Worm (Caenorhabditis elegans) whole organism, L3 larva: ENCODE measurements around the gene C29E4.15.

Experiments
- R02D3.7 ChIP-seq: fragments of 150-350 bp; optimal IDR thresholded peaks from 2 replicates; lab custom pipeline; 2014; ENCODE audit warnings: missing biosample characterization, missing genetic modification characterization
- ZK546.5 ChIP-seq: sonication (generic microtip); optimal IDR thresholded peaks from 2 replicates; lab custom pipeline; 2017; ENCODE audit warnings: missing biosample characterization, missing genetic modification characterization
- aly-2 ChIP-seq: fragments of 150-350 bp; optimal IDR thresholded peaks from 2 replicates; lab custom pipeline; 2014; ENCODE audit warnings: missing biosample characterization, missing genetic modification characterization
- ama-1 ChIP-seq: fragments of 150-350 bp; optimal IDR thresholded peaks from 2 replicates; lab custom pipeline; 2018
- ceh-16 ChIP-seq: sonication (generic microtip); optimal IDR thresholded peaks from 2 replicates; lab custom pipeline; 2017; ENCODE audit warnings: missing biosample characterization, missing genetic modification characterization
- ceh-28 ChIP-seq: fragments of 150-350 bp; optimal IDR thresholded peaks from 2 replicates; lab custom pipeline; 2014; ENCODE audit warnings: missing biosample characterization, missing genetic modification reagents, missing genetic modification characterization
- ceh-82 ChIP-seq: fragments of 150-350 bp; optimal IDR thresholded peaks from 2 replicates; lab custom pipeline; 2014; ENCODE audit warnings: missing biosample characterization, missing genetic modification characterization
- ceh-9 ChIP-seq: sonication (generic microtip); optimal IDR thresholded peaks from 2 replicates; lab custom pipeline; 2018; ENCODE audit warnings: missing biosample characterization, missing genetic modification characterization
- daf-12 ChIP-seq: fragments of 150-350 bp; optimal IDR thresholded peaks from 2 replicates; lab custom pipeline; 2014; ENCODE audit warnings: missing biosample characterization, missing genetic modification reagents, missing genetic modification characterization
- egl-27 ChIP-seq: sonication (generic microtip); optimal IDR thresholded peaks from 4 replicates; lab custom pipeline; 2017; ENCODE audit warnings: missing biosample characterization, missing genetic modification reagents, missing genetic modification characterization
- egl-5 ChIP-seq: fragments of 150-350 bp; optimal IDR thresholded peaks from 2 replicates; lab custom pipeline; 2017; ENCODE audit warnings: missing biosample characterization, missing genetic modification reagents, missing genetic modification characterization, inconsistent platforms
- elt-1 ChIP-seq: fragments of 150-350 bp; optimal IDR thresholded peaks from 2 replicates; lab custom pipeline; 2014; ENCODE audit warnings: missing biosample characterization, missing genetic modification characterization
- elt-2 ChIP-seq: sonication (generic microtip); optimal IDR thresholded peaks from 2 replicates; lab custom pipeline; 2016; ENCODE audit warnings: missing genetic modification reagents, mild to moderate bottlenecking, missing genetic modification characterization, missing compliant biosample characterization
- elt-3 ChIP-seq, 3 experiments: fragments of 150-350 bp in 1 of 3; sonication (generic microtip) in 2 of 3; optimal IDR thresholded peaks; 2 replicates in 2 of 3; 4 replicates in 1 of 3; lab custom pipeline; 2014 to 2017; ENCODE audit warnings: missing biosample characterization in 3 of 3, missing genetic modification characterization in 3 of 3
- eor-1 ChIP-seq, 2 experiments: fragments of 150-350 bp; optimal IDR thresholded peaks; 2 replicates each; lab custom pipeline; 2014 to 2018; ENCODE audit warnings: missing biosample characterization in 2 of 2, missing genetic modification characterization in 2 of 2
- fkh-10 ChIP-seq: sonication (generic microtip); optimal IDR thresholded peaks from 2 replicates; lab custom pipeline; 2017; ENCODE audit warnings: missing biosample characterization, missing genetic modification reagents, missing genetic modification characterization
- fkh-2 ChIP-seq: fragments of 150-350 bp; optimal IDR thresholded peaks from 2 replicates; lab custom pipeline; 2014; ENCODE audit warnings: missing biosample characterization, missing genetic modification reagents, missing genetic modification characterization
- fos-1 ChIP-seq: fragments of 150-350 bp; optimal IDR thresholded peaks from 2 replicates; lab custom pipeline; 2014; ENCODE audit warnings: missing biosample characterization, missing genetic modification characterization
- hmg-11 ChIP-seq: sonication (generic microtip); optimal IDR thresholded peaks from 2 replicates; lab custom pipeline; 2016; ENCODE audit warnings: missing genetic modification characterization, missing compliant biosample characterization
- jun-1 ChIP-seq: fragments of 150-350 bp; optimal IDR thresholded peaks from 2 replicates; lab custom pipeline; 2014; ENCODE audit warnings: missing biosample characterization, missing genetic modification reagents, missing genetic modification characterization
- lin-15B ChIP-seq: fragments of 150-350 bp; optimal IDR thresholded peaks from 2 replicates; lab custom pipeline; 2014; ENCODE audit warnings: missing biosample characterization, missing genetic modification characterization
- lin-39 ChIP-seq: fragments of 150-350 bp; optimal IDR thresholded peaks from 2 replicates; lab custom pipeline; 2018; ENCODE audit warnings: missing biosample characterization, missing genetic modification reagents, missing genetic modification characterization
- lsy-12 ChIP-seq: sonication (generic microtip); optimal IDR thresholded peaks from 2 replicates; lab custom pipeline; 2016; ENCODE audit warnings: mild to moderate bottlenecking, missing genetic modification characterization, missing compliant biosample characterization
- mdl-1 ChIP-seq: fragments of 150-350 bp; optimal IDR thresholded peaks from 2 replicates; lab custom pipeline; 2014; ENCODE audit warnings: missing biosample characterization, missing genetic modification characterization
- mml-1 ChIP-seq: fragments of 150-350 bp; sonication (generic microtip); optimal IDR thresholded peaks from 3 replicates; lab custom pipeline; 2014; ENCODE audit warnings: missing biosample characterization, missing genetic modification characterization
- nfya-1 ChIP-seq: sonication (generic microtip); optimal IDR thresholded peaks from 2 replicates; lab custom pipeline; 2017; ENCODE audit warnings: missing genetic modification characterization, mild to moderate bottlenecking, missing compliant biosample characterization, antibody characterized with exemption, moderate library complexity; ENCODE audit not compliant: insufficient read depth
- nhr-11 ChIP-seq: fragments of 150-350 bp; optimal IDR thresholded peaks from 2 replicates; lab custom pipeline; 2014; ENCODE audit warnings: missing biosample characterization, missing genetic modification characterization
- nhr-12 ChIP-seq: fragments of 150-350 bp; optimal IDR thresholded peaks from 2 replicates; lab custom pipeline; 2014; ENCODE audit warnings: missing biosample characterization, missing genetic modification characterization
- nhr-23 ChIP-seq: fragments of 150-350 bp; optimal IDR thresholded peaks from 2 replicates; lab custom pipeline; 2014; ENCODE audit warnings: missing biosample characterization, missing genetic modification reagents, missing genetic modification characterization
- nhr-237 ChIP-seq: fragments of 150-350 bp; optimal IDR thresholded peaks from 2 replicates; lab custom pipeline; 2014; ENCODE audit warnings: missing biosample characterization, missing genetic modification characterization
- nhr-25 ChIP-seq: sonication (generic microtip); optimal IDR thresholded peaks from 2 replicates; lab custom pipeline; 2017; ENCODE audit warnings: missing biosample characterization, missing genetic modification characterization
- nhr-28 ChIP-seq: fragments of 150-350 bp; optimal IDR thresholded peaks from 2 replicates; lab custom pipeline; 2014; ENCODE audit warnings: missing biosample characterization, missing genetic modification characterization
- nhr-43 ChIP-seq: sonication (generic microtip); optimal IDR thresholded peaks from 2 replicates; lab custom pipeline; 2016; ENCODE audit warnings: mild to moderate bottlenecking, missing genetic modification characterization, missing compliant biosample characterization; ENCODE audit not compliant: poor library complexity, severe bottlenecking
- nhr-67 ChIP-seq: fragments of 150-350 bp; optimal IDR thresholded peaks from 2 replicates; lab custom pipeline; 2014; ENCODE audit warnings: missing biosample characterization, missing genetic modification characterization
- nhr-76 ChIP-seq: fragments of 150-350 bp; sonication (generic microtip); optimal IDR thresholded peaks from 5 replicates; lab custom pipeline; 2014; ENCODE audit warnings: missing biosample characterization, missing genetic modification characterization
- nhr-77 ChIP-seq: fragments of 150-350 bp; optimal IDR thresholded peaks from 2 replicates; lab custom pipeline; 2014; ENCODE audit warnings: missing biosample characterization, missing genetic modification characterization
- pha-4 ChIP-seq: fragments of 150-350 bp; optimal IDR thresholded peaks from 2 replicates; lab custom pipeline; 2014; ENCODE audit warnings: missing biosample characterization, missing genetic modification reagents, missing genetic modification characterization
- pqm-1 ChIP-seq: fragments of 150-350 bp; optimal IDR thresholded peaks from 2 replicates; lab custom pipeline; 2017; ENCODE audit warnings: missing biosample characterization, missing genetic modification characterization, inconsistent platforms
- sea-2 ChIP-seq: fragments of 150-350 bp; sonication (generic microtip); optimal IDR thresholded peaks from 4 replicates; lab custom pipeline; 2014; ENCODE audit warnings: missing biosample characterization, missing genetic modification reagents, missing genetic modification characterization
- skn-1 ChIP-seq: fragments of 150-350 bp; optimal IDR thresholded peaks from 2 replicates; lab custom pipeline; 2014; ENCODE audit warnings: missing biosample characterization, missing genetic modification characterization
- snpc-4 ChIP-seq: fragments of 150-350 bp; optimal IDR thresholded peaks from 2 replicates; lab custom pipeline; 2014; ENCODE audit warnings: missing biosample characterization, missing genetic modification characterization
- tbx-2 ChIP-seq: sonication (generic microtip); optimal IDR thresholded peaks from 2 replicates; lab custom pipeline; 2016; ENCODE audit warnings: mild to moderate bottlenecking, missing genetic modification characterization, missing compliant biosample characterization
- unc-39 ChIP-seq: sonication (generic microtip); optimal IDR thresholded peaks from 4 replicates; lab custom pipeline; 2017; ENCODE audit warnings: missing biosample characterization, missing genetic modification characterization
- unc-62 ChIP-seq: fragments of 150-350 bp; sonication (generic microtip); optimal IDR thresholded peaks from 4 replicates; lab custom pipeline; 2014; ENCODE audit warnings: missing biosample characterization, missing genetic modification reagents, missing genetic modification characterization
- zag-1 ChIP-seq: fragments of 150-350 bp; optimal IDR thresholded peaks from 2 replicates; lab custom pipeline; 2014; ENCODE audit warnings: missing biosample characterization, missing genetic modification characterization
- ztf-11 ChIP-seq: fragments of 150-350 bp; optimal IDR thresholded peaks from 2 replicates; lab custom pipeline; 2014; ENCODE audit warnings: missing biosample characterization, missing genetic modification characterization
- ztf-4 ChIP-seq: fragments of 150-350 bp; optimal IDR thresholded peaks from 2 replicates; lab custom pipeline; 2014; ENCODE audit warnings: missing biosample characterization, missing genetic modification characterization

Gene C29E4.15

DNA sequence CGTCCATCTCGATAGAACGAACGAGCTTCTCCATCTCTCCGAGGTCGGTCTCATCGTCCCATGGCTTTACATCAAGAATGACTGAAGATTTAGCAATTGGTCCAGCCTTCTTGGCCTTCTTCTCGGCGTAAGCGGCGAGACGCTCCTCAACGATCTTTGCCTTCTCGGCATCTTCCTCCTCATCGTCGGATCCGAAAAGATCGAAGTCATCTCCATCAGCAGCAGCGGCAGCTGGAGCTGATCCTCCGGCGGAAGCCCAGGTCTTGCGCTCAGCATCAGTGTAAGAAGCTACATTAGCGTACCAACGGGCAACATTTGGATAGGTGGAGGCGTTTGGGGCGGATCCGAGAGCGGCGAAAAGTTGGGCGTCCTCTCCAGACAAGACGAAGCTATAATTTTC, 20.3 kb downstream of the C29E4.15 start:
- TF ChIP-seq aly-2 (tag; lab: Kevin White, UChicago) (no peak), snpc-4 (no peak), ceh-82 (tag; lab: Kevin White, UChicago) (no peak), nhr-43 (tag; lab: Kevin White, UChicago) (no peak), pha-4 (no peak)

DNA sequence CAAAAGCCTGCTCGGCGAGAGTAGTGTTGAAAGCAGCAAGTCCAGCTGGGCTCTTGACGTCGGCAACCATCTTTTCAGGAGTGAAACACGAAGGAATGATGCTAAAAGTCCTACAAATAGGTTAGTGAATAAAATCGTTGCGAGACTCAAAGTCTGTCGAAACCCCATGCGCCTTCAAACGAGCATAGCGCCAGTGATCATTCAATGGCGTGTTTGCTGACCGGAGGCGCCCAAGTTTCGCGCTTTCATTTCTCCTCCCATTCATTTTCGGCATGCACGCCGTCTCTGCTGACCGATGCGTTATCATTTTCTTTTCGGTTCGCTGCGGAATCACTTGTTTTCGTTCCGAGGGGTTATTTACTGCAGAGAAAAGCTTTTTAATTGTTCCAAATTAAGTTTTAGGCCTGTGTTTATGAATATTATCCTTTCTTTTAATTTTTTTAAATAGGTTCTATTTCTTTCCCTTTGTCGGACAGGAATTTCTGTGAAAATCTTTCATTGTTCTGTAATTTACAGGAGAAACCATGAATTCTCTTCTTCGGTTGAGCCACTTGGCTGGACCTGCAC, 20.9 kb downstream of the C29E4.15 start, which contains the start of the genes eef-1B.1 and aco-2:
Gene eef-1B.1, minus strand, starts transcription at position 186 of the 567 bp plus-strand sequence.
Gene aco-2, plus strand, starts transcription at position 517 of the 567 bp plus-strand sequence.
- TF ChIP-seq nhr-23 (tag; lab: Kevin White, UChicago) (peak; percentile 98), ZK546.5 (tag; lab: Kevin White, UChicago) (no peak), ceh-16 (no peak), fos-1 (no peak), nhr-43 (tag; lab: Kevin White, UChicago) (peak; percentile 89), nfya-1 (peak; percentile 92), nhr-76 (tag; lab: Kevin White, UChicago) (no peak), hmg-11 (tag; lab: Kevin White, UChicago) (peak; percentile 92), nhr-25 (tag; lab: Kevin White, UChicago) (peak; percentile 97), unc-39 (tag; lab: Kevin White, UChicago) (no peak), egl-5 (peak; percentile 85), nhr-67 (tag; lab: Kevin White, UChicago) (no peak), lin-15B (tag; lab: Kevin White, UChicago) (peak; percentile 95), jun-1 (tag; lab: Kevin White, UChicago) (peak; percentile 89), nhr-77 (no peak), daf-12 (tag; lab: Kevin White, UChicago) (no peak), unc-62 (no peak), mdl-1 (tag; lab: Kevin White, UChicago) (peak; percentile 45), lin-39 (tag; lab: Kevin White, UChicago) (peak; percentile 97), nhr-28 (tag; lab: Kevin White, UChicago) (no peak), nhr-237 (tag; lab: Kevin White, UChicago) (no peak), sea-2 (GFP tag; lab: Kevin White, UChicago) (no peak), elt-3 (tag; optimal IDR thresholded peaks at IDR 0.05; lab: Kevin White, UChicago) (no peak), tbx-2 (tag; lab: Kevin White, UChicago) (peak; percentile 72), nhr-12 (no peak), R02D3.7 (tag; lab: Kevin White, UChicago) (peak; percentile 85), aly-2 (tag; lab: Kevin White, UChicago) (peak; percentile 37), eor-1 (tag; optimal IDR thresholded peaks at IDR 0.05; lab: Kevin White, UChicago) (no peak), zag-1 (no peak), ztf-4 (tag; lab: Kevin White, UChicago) (peak; percentile 11), nhr-11 (tag; lab: Kevin White, UChicago) (peak; percentile 36), pha-4 (peak; percentile 96), ceh-28 (tag; lab: Kevin White, UChicago) (peak; percentile 75), ama-1 (lab: Kevin White, UChicago) (peak; percentile 86), snpc-4 (peak; percentile 85), ceh-82 (tag; lab: Kevin White, UChicago) (peak; percentile 73), elt-1 (tag; lab: Kevin White, UChicago) (peak; percentile 28), mml-1 (tag; lab: Kevin White, UChicago) (no peak), fkh-10 (GFP tag; lab: Kevin White, UChicago) (peak; percentile 54), ztf-11 (tag; lab: Kevin White, UChicago) (no peak), elt-2 (tag; lab: Kevin White, UChicago) (peak; percentile 78), ceh-9 (tag; lab: Kevin White, UChicago) (no peak), egl-27 (no peak), pqm-1 (tag; lab: Kevin White, UChicago) (peak; percentile 82), lsy-12 (tag; lab: Kevin White, UChicago) (peak; percentile 91), fkh-2 (no peak), skn-1 (tag; lab: Kevin White, UChicago) (peak; percentile 85)
